Worm (Caenorhabditis elegans): Measurements from ENCODE around the gene C03B1.17.

DNA sequence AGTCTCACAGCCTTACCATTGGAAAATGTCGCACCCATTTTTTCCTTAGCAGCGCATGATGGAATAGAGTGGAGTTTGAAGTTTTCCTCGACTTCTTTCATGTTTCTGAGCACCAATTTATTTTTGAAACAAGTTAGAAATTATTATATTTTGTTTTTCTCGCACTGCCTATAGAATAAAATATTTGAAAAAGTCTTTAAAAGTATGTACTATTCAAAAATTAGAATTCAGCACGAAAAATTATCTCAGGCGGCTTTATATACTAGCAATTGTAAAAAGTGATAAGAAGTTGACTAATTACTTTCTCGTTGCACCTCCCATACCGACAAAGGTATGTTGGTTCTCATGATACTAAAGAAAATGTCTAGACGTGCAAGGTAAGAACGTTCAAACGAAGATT is 26.4 kb upstream of the C03B1.17 start, which contains the start of gene C03B1.9:
- TF ChIP-seq nhr-11 (tag; optimal IDR thresholded peaks at IDR 0.05) (no peak), mab-5 (tag; optimal IDR thresholded peaks at IDR 0.05) (no peak), ama-1 (optimal IDR thresholded peaks at IDR 0.05) (no peak), mdl-1 (tag; optimal IDR thresholded peaks at IDR 0.05) (no peak), lin-39 (tag; optimal IDR thresholded peaks at IDR 0.05) (no peak), ztf-1 (GFP tag; conservative IDR thresholded peaks at IDR 0.05) (no peak), fos-1 (tag; optimal IDR thresholded peaks at IDR 0.05) (no peak), ztf-11 (tag; optimal IDR thresholded peaks at IDR 0.05) (no peak), zag-1 (tag; optimal IDR thresholded peaks at IDR 0.05) (no peak)
